Worm (Caenorhabditis elegans) whole organism, L4/young adult: ENCODE results near the gene nhr-162.

ENCODE experiments used
- W03F9.2 ChIP-seq: fragments of 150-350 bp; optimal IDR thresholded peaks from 2 replicates; lab custom pipeline; 2014; ENCODE audit warnings: missing biosample characterization, missing genetic modification characterization
- dao-5 ChIP-seq: sonication (generic microtip); optimal IDR thresholded peaks from 2 replicates; lab custom pipeline; 2016; ENCODE audit warnings: missing genotype, missing genetic modification characterization, moderate library complexity, missing compliant biosample characterization
- him-1 ChIP-seq: sonication (generic microtip); optimal IDR thresholded peaks from 2 replicates; lab custom pipeline; 2016; ENCODE audit warnings: missing genotype, missing genetic modification reagents, missing genetic modification characterization, missing compliant biosample characterization

DNA sequence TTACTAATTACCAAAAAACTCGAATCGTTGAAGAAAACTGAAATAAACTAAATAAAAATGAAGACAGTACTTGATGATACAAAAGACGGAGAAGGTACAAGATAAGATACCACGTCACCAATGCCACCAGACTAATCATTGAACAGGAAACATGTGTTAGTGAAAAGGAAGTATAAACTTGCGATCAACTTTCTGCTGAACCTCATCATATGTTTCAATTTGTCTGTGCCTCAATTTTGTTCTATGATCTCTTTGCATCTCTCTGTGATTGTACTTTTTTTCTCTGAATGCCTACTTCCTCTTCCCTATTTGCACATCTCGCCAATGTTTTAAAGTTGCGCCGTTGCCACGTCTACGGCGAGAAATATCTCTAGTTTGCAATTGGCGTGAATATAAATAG lies 2.3 kb upstream of the nhr-162 start:
- TF ChIP-seq him-1 (tag; lab: Kevin White, UChicago), result no peak
- TF ChIP-seq W03F9.2 (tag; lab: Kevin White, UChicago), result no peak
- no peak for TF ChIP-seq dao-5 (tag; lab: Kevin White, UChicago)
